Worm (Caenorhabditis elegans) whole organism, L1 larva: ENCODE measurements around the gene W08F4.1.

Source experiments
- ama-1 ChIP-seq: fragments of 150-350 bp; optimal IDR thresholded peaks from 2 replicates; lab custom pipeline; 2014
- dpl-1 ChIP-seq, 3 experiments: fragments of 150-350 bp in 2 of 3; sonication (generic microtip) in 1 of 3; optimal IDR thresholded peaks; 2 replicates each; lab custom pipeline; 2014 to 2017; ENCODE audit warnings: missing biosample characterization in 3 of 3, missing genetic modification characterization in 3 of 3, missing genetic modification reagents in 3 of 3
- fos-1 ChIP-seq: fragments of 150-350 bp; optimal IDR thresholded peaks from 2 replicates; lab custom pipeline; 2014; ENCODE audit warnings: missing biosample characterization, missing genetic modification characterization
- irx-1 ChIP-seq: sonication (generic microtip); optimal IDR thresholded peaks from 2 replicates; lab custom pipeline; 2016; ENCODE audit warnings: missing genetic modification characterization, missing compliant biosample characterization
- lin-14 ChIP-seq: fragments of 200-800 bp; sonication (Bioruptor generic); optimal IDR thresholded peaks from 2 replicates; lab custom pipeline; 2018; ENCODE audit warnings: mild to moderate bottlenecking, missing genetic modification characterization, moderate library complexity, missing compliant biosample characterization
- lin-35 ChIP-seq, 2 experiments: fragments of 150-350 bp; optimal IDR thresholded peaks; 2 replicates each; lab custom pipeline; 2014; ENCODE audit warnings: missing biosample characterization in 2 of 2, missing genetic modification characterization in 2 of 2, missing genetic modification reagents in 2 of 2
- lsy-2 ChIP-seq, 2 experiments: fragments of 150-350 bp; optimal IDR thresholded peaks; 2 replicates each; lab custom pipeline; 2014; ENCODE audit warnings: missing biosample characterization in 2 of 2, missing genetic modification characterization in 2 of 2
- nhr-20 ChIP-seq: sonication (generic microtip); optimal IDR thresholded peaks from 2 replicates; lab custom pipeline; 2016; ENCODE audit warnings: mild to moderate bottlenecking, missing genetic modification characterization, missing compliant biosample characterization
- nhr-71 ChIP-seq: sonication (generic microtip); optimal IDR thresholded peaks from 2 replicates; lab custom pipeline; 2016; ENCODE audit warnings: mild to moderate bottlenecking, missing genetic modification characterization, moderate library complexity, missing compliant biosample characterization
- nhr-77 ChIP-seq: fragments of 150-350 bp; optimal IDR thresholded peaks from 2 replicates; lab custom pipeline; 2014; ENCODE audit warnings: missing biosample characterization, missing genetic modification characterization
- unc-130 ChIP-seq: fragments of 150-350 bp; optimal IDR thresholded peaks from 2 replicates; lab custom pipeline; 2017; ENCODE audit warnings: missing biosample characterization, missing genetic modification characterization, inconsistent platforms

ce11 chrII:581983-582382 is 11.3 kb upstream of the W08F4.1 start:
- TF ChIP-seq lin-35 (GFP tag; optimal IDR thresholded peaks at IDR 0.05; lab: Kevin White, UChicago) (no peak), fos-1 (tag; lab: Kevin White, UChicago) (no peak), nhr-71 (no peak), ama-1 (lab: Kevin White, UChicago) (no peak), lin-14 (GFP tag; lab: Kevin White, UChicago) (no peak), irx-1 (tag; lab: Kevin White, UChicago) (no peak), lsy-2 (tag; optimal IDR thresholded peaks at IDR 0.05; lab: Kevin White, UChicago) (no peak), nhr-77 (tag; lab: Kevin White, UChicago) (no peak), nhr-20 (tag; lab: Kevin White, UChicago) (no peak), unc-130 (tag; lab: Kevin White, UChicago) (no peak), dpl-1 (GFP tag; optimal IDR thresholded peaks at IDR 0.05; lab: Kevin White, UChicago) (no peak)
